Worm (Caenorhabditis elegans) whole organism, L2 larva: Measurements from ENCODE around the gene nep-4.

Experiments
- ceh-16 ChIP-seq: fragments of 150-350 bp; optimal IDR thresholded peaks from 2 replicates; lab custom pipeline; 2014; ENCODE audit warnings: missing biosample characterization, missing genetic modification characterization
- ceh-82 ChIP-seq: fragments of 150-350 bp; optimal IDR thresholded peaks from 2 replicates; lab custom pipeline; 2014; ENCODE audit warnings: missing biosample characterization, missing genetic modification characterization
- lin-13 ChIP-seq: fragments of 150-350 bp; optimal IDR thresholded peaks from 2 replicates; lab custom pipeline; 2014; ENCODE audit warnings: missing biosample characterization, missing genetic modification reagents, missing genetic modification characterization
- lin-39 ChIP-seq: fragments of 150-350 bp; optimal IDR thresholded peaks from 2 replicates; lab custom pipeline; 2014; ENCODE audit warnings: missing biosample characterization, missing genetic modification reagents, missing genetic modification characterization
- lsy-2 ChIP-seq, 2 experiments: fragments of 150-350 bp in 1 of 2; sonication (generic microtip) in 1 of 2; optimal IDR thresholded peaks; 2 replicates each; lab custom pipeline; 2014 to 2017; ENCODE audit warnings: missing biosample characterization in 2 of 2, missing genetic modification characterization in 2 of 2
- mdl-1 ChIP-seq, 2 experiments: fragments of 150-350 bp in 1 of 2; sonication (generic microtip) in 1 of 2; optimal IDR thresholded peaks; 2 replicates each; lab custom pipeline; 2017; ENCODE audit warnings: missing biosample characterization in 2 of 2, missing genetic modification characterization in 2 of 2
- nhr-237 ChIP-seq: fragments of 150-350 bp; optimal IDR thresholded peaks from 2 replicates; lab custom pipeline; 2014; ENCODE audit warnings: missing biosample characterization, missing genetic modification characterization
- nhr-77 ChIP-seq: fragments of 150-350 bp; optimal IDR thresholded peaks from 2 replicates; lab custom pipeline; 2014; ENCODE audit warnings: missing biosample characterization, missing genetic modification characterization
- skn-1 ChIP-seq: sonication (generic microtip); optimal IDR thresholded peaks from 2 replicates; lab custom pipeline; 2017; ENCODE audit warnings: missing biosample characterization, missing genetic modification characterization
- snpc-4 ChIP-seq: fragments of 150-350 bp; optimal IDR thresholded peaks from 2 replicates; lab custom pipeline; 2014; ENCODE audit warnings: missing biosample characterization, missing genetic modification characterization
- unc-62 ChIP-seq: fragments of 150-350 bp; optimal IDR thresholded peaks from 2 replicates; lab custom pipeline; 2014; ENCODE audit warnings: missing biosample characterization, missing genetic modification reagents, missing genetic modification characterization

DNA sequence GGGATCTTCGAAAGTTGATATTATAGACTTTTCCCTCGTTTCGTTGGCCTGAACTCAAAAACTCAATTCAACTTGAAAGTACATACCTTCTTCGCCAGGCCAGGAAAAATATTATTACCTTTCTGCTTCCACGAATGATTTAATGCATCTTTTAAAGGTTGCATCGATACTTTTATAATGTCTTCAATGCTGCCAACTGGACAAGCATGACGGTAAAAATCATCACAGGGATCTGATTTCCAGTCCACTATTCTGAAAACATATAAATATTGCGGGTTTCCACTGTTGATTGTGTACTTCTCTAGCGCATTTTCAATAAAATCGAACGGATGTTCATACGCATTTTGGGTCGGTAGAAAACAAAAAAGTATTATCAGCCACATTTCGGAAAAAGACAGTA is at the start of gene nep-4:
- TF ChIP-seq ceh-16 (tag; lab: Kevin White, UChicago) (no peak), mdl-1 (tag; optimal IDR thresholded peaks at IDR 0.05; lab: Kevin White, UChicago) (no peak), lin-39 (no peak), skn-1 (tag; lab: Kevin White, UChicago) (no peak), ceh-82 (tag; lab: Kevin White, UChicago) (no peak), lsy-2 (tag; optimal IDR thresholded peaks at IDR 0.05; lab: Kevin White, UChicago) (no peak), snpc-4 (no peak), nhr-237 (tag; lab: Kevin White, UChicago) (no peak), nhr-77 (tag; lab: Kevin White, UChicago) (no peak), unc-62 (GFP tag; lab: Kevin White, UChicago) (no peak), lin-13 (GFP tag; lab: Kevin White, UChicago) (no peak)
